Worm (Caenorhabditis elegans) whole organism, L4 larva: Measurements from ENCODE around the gene Y73F8A.1159.

Experiments used
- F44E2.7 ChIP-seq: fragments of 200-800 bp; sonication (Bioruptor generic); IDR thresholded peaks from 2 replicates; pipeline ENCODE4 v2.1.2; 2022; ENCODE audit warnings: missing genetic modification characterization, missing compliant biosample characterization
- R02D3.7 ChIP-seq: fragments of 150-350 bp; sonication (generic microtip); optimal IDR thresholded peaks from 3 replicates; lab custom pipeline; 2014; ENCODE audit warnings: missing biosample characterization, missing genetic modification characterization
- Y75B8A.6 ChIP-seq: fragments of 200-800 bp; sonication (Bioruptor generic); IDR thresholded peaks from 2 replicates; pipeline ENCODE4 v1.3.6; 2022; ENCODE audit warnings: missing genetic modification reagents, missing genetic modification characterization, missing compliant biosample characterization
- ZK337.2 ChIP-seq: fragments of 200-800 bp; sonication (Bioruptor generic); IDR thresholded peaks from 2 replicates; pipeline ENCODE4 v1.3.6; 2022; ENCODE audit warnings: missing genetic modification reagents, missing genetic modification characterization, missing compliant biosample characterization
- ZK546.5 ChIP-seq, 2 experiments: sonication (generic microtip); optimal IDR thresholded peaks; 2 replicates each; lab custom pipeline; 2017; ENCODE audit warnings: missing biosample characterization in 2 of 2, missing genetic modification characterization in 2 of 2
- aha-1 ChIP-seq: fragments of 150-350 bp; peaks from one replicate; lab custom pipeline; 2014; ENCODE audit warnings: missing biosample characterization, missing genetic modification characterization
- attf-4 ChIP-seq: sonication (generic microtip); optimal IDR thresholded peaks from 3 replicates; lab custom pipeline; 2017; ENCODE audit warnings: missing biosample characterization, missing genetic modification characterization
- ces-1 ChIP-seq: fragments of 150-350 bp; sonication (generic microtip); optimal IDR thresholded peaks from 4 replicates; lab custom pipeline; 2014; ENCODE audit warnings: missing biosample characterization, missing genetic modification reagents, missing genetic modification characterization
- cey-2 ChIP-seq: sonication (generic microtip); optimal IDR thresholded peaks from 3 replicates; lab custom pipeline; 2017; ENCODE audit warnings: missing genetic modification characterization, mild to moderate bottlenecking, missing compliant biosample characterization, antibody characterized with exemption, borderline replicate concordance; ENCODE audit not compliant: insufficient read depth
- daf-16 ChIP-seq, 3 experiments: sonication (generic microtip); optimal IDR thresholded peaks; 2 replicates each; lab custom pipeline; 2016 to 2017; ENCODE audit warnings: missing genetic modification characterization in 3 of 3, missing genetic modification reagents in 3 of 3, mild to moderate bottlenecking in 2 of 3, missing compliant biosample characterization in 2 of 3, missing biosample characterization in 1 of 3, moderate library complexity in 1 of 3
- dmd-6 ChIP-seq: fragments of 200-800 bp; sonication (Bioruptor generic); IDR thresholded peaks from 2 replicates; pipeline ENCODE4 v1.3.6; 2022; ENCODE audit warnings: missing genetic modification reagents, missing genetic modification characterization, missing compliant biosample characterization
- dmd-9 ChIP-seq: fragments of 200-800 bp; sonication (Bioruptor generic); IDR thresholded peaks from 2 replicates; pipeline ENCODE4 v1.3.6; 2022; ENCODE audit warnings: missing genetic modification reagents, missing genetic modification characterization, missing compliant biosample characterization
- gei-8 ChIP-seq: fragments of 200-800 bp; sonication (Bioruptor generic); optimal IDR thresholded peaks from 2 replicates; lab custom pipeline; 2018; ENCODE audit warnings: mild to moderate bottlenecking, missing genetic modification characterization, missing compliant biosample characterization
- lin-1 ChIP-seq: fragments of 200-800 bp; sonication (Bioruptor generic); IDR thresholded peaks from 2 replicates; pipeline ENCODE4 v1.3.6; 2022; ENCODE audit warnings: missing genetic modification reagents, missing genetic modification characterization, missing compliant biosample characterization
- lin-15B ChIP-seq: fragments of 150-350 bp; sonication (generic microtip); optimal IDR thresholded peaks from 3 replicates; lab custom pipeline; 2014; ENCODE audit warnings: missing biosample characterization, missing genetic modification characterization
- lsy-2 ChIP-seq, 2 experiments: fragments of 150-350 bp in 1 of 2; sonication (generic microtip) in 1 of 2; optimal IDR thresholded peaks; 2 replicates each; lab custom pipeline; 2014 to 2017; ENCODE audit warnings: missing biosample characterization in 2 of 2, missing genetic modification characterization in 2 of 2
- mxl-2 ChIP-seq: fragments of 200-800 bp; sonication (Bioruptor generic); conservative IDR thresholded peaks from 2 replicates; pipeline ENCODE4 v1.3.6; 2022; ENCODE audit warnings: missing genetic modification reagents, missing genetic modification characterization, missing compliant biosample characterization
- nhr-11 ChIP-seq: fragments of 150-350 bp; optimal IDR thresholded peaks from 2 replicates; lab custom pipeline; 2014; ENCODE audit warnings: missing biosample characterization, missing genetic modification characterization
- nhr-111 ChIP-seq: fragments of 200-800 bp; sonication (Bioruptor generic); optimal IDR thresholded peaks from 2 replicates; lab custom pipeline; 2018; ENCODE audit warnings: mild to moderate bottlenecking, missing genetic modification characterization, missing compliant biosample characterization
- nhr-28 ChIP-seq: fragments of 150-350 bp; optimal IDR thresholded peaks from 2 replicates; lab custom pipeline; 2014; ENCODE audit warnings: missing biosample characterization, missing genetic modification characterization
- nhr-41 ChIP-seq: fragments of 200-800 bp; sonication (Bioruptor generic); IDR thresholded peaks from 2 replicates; pipeline ENCODE4 v1.3.6; 2022; ENCODE audit warnings: missing genetic modification reagents, missing genetic modification characterization, missing compliant biosample characterization
- nhr-48 ChIP-seq: sonication (generic microtip); optimal IDR thresholded peaks from 2 replicates; lab custom pipeline; 2016; ENCODE audit warnings: mild to moderate bottlenecking, missing genetic modification characterization, missing compliant biosample characterization
- nhr-6 ChIP-seq: fragments of 150-350 bp; optimal IDR thresholded peaks from 2 replicates; lab custom pipeline; 2014; ENCODE audit warnings: missing biosample characterization, missing genetic modification characterization
- nhr-76 ChIP-seq: fragments of 150-350 bp; optimal IDR thresholded peaks from 2 replicates; lab custom pipeline; 2014; ENCODE audit warnings: missing biosample characterization, missing genetic modification characterization
- nhr-77 ChIP-seq: fragments of 150-350 bp; optimal IDR thresholded peaks from 2 replicates; lab custom pipeline; 2014; ENCODE audit warnings: missing biosample characterization, missing genetic modification characterization
- pha-4 ChIP-seq, 2 experiments: fragments of 150-350 bp in 1 of 2; fragments of 200-800 bp in 1 of 2; sonication (Bioruptor generic) in 1 of 2; IDR thresholded peaks in 1 of 2; optimal IDR thresholded peaks in 1 of 2; 2 replicates each; pipeline versions ENCODE4 v1.3.6 to Lab custom; 2014 to 2022; ENCODE audit warnings: missing genetic modification characterization in 2 of 2, missing genetic modification reagents in 2 of 2, missing biosample characterization in 1 of 2, missing compliant biosample characterization in 1 of 2
- pqm-1 ChIP-seq: sonication (generic microtip); optimal IDR thresholded peaks from 2 replicates; lab custom pipeline; 2017; ENCODE audit warnings: missing biosample characterization, missing genetic modification characterization
- set-16 ChIP-seq: fragments of 200-800 bp; sonication (Bioruptor generic); IDR thresholded peaks from 2 replicates; pipeline ENCODE4 v1.3.6; 2022; ENCODE audit warnings: missing genetic modification reagents, missing genetic modification characterization, missing compliant biosample characterization
- snpc-1.2 ChIP-seq: fragments of 200-800 bp; sonication (Bioruptor generic); IDR thresholded peaks from 2 replicates; pipeline ENCODE4 v1.3.6; 2022; ENCODE audit warnings: missing genetic modification reagents, missing genetic modification characterization, missing compliant biosample characterization
- tra-1 ChIP-seq: fragments of 200-800 bp; sonication (Bioruptor generic); IDR thresholded peaks from 2 replicates; pipeline ENCODE4 v1.3.6; 2022; ENCODE audit warnings: missing genetic modification reagents, missing genetic modification characterization, missing compliant biosample characterization
- unc-130 ChIP-seq: sonication (generic microtip); optimal IDR thresholded peaks from 2 replicates; lab custom pipeline; 2016; ENCODE audit warnings: missing genetic modification reagents, missing genetic modification characterization, missing compliant biosample characterization
- unc-62 ChIP-seq, 3 experiments: fragments of 150-350 bp in 1 of 3; sonication (generic microtip); optimal IDR thresholded peaks in 2 of 3; peaks in 1 of 3; 1 replicate in 1 of 3; 2 replicates in 2 of 3; lab custom pipeline; 2014 to 2017; ENCODE audit warnings: missing biosample characterization in 3 of 3, missing genetic modification characterization in 3 of 3, missing genetic modification reagents in 3 of 3, missing genotype in 1 of 3
- zag-1 ChIP-seq: fragments of 150-350 bp; optimal IDR thresholded peaks from 2 replicates; lab custom pipeline; 2014; ENCODE audit warnings: missing biosample characterization, missing genetic modification characterization
- zfp-2 ChIP-seq: sonication (generic microtip); optimal IDR thresholded peaks from 2 replicates; lab custom pipeline; 2016; ENCODE audit warnings: mild to moderate bottlenecking, missing genetic modification characterization, missing compliant biosample characterization
- zfp-3 ChIP-seq: fragments of 200-800 bp; sonication (Bioruptor generic); conservative IDR thresholded peaks from 2 replicates; pipeline ENCODE4 v1.3.6; 2022; ENCODE audit warnings: missing genetic modification reagents, missing genetic modification characterization, missing compliant biosample characterization
- zip-11 ChIP-seq: fragments of 200-800 bp; sonication (Bioruptor generic); IDR thresholded peaks from 2 replicates; pipeline ENCODE4 v1.3.6; 2022; ENCODE audit warnings: missing genetic modification characterization, missing compliant biosample characterization
- zip-2 ChIP-seq: fragments of 150-350 bp; optimal IDR thresholded peaks from 2 replicates; lab custom pipeline; 2014; ENCODE audit warnings: missing biosample characterization, missing genetic modification characterization

The Y73F8A.1159 gene

ce11 chrIV:15385181-15385580 is 5.6 kb downstream of the Y73F8A.1159 start (continued):
- TF ChIP-seq zfp-3 (GFP tag; lab: Robert Waterston, UW) (no peak), nhr-6 (tag; lab: Kevin White, UChicago) (no peak), ces-1 (GFP tag; lab: Kevin White, UChicago) (no peak), nhr-76 (tag; lab: Kevin White, UChicago) (no peak), attf-4 (tag; lab: Kevin White, UChicago) (no peak), lsy-2 (tag; optimal IDR thresholded peaks at IDR 0.05; lab: Kevin White, UChicago) (no peak), nhr-28 (tag; lab: Kevin White, UChicago) (peak; percentile 47), dmd-9 (GFP tag; lab: Robert Waterston, UW) (no peak), lin-15B (no peak), F44E2.7 (no peak), set-16 (GFP tag; lab: Robert Waterston, UW) (no peak), cey-2 (tag; lab: Kevin White, UChicago) (peak; percentile 0), lin-1 (GFP tag; lab: Robert Waterston, UW) (no peak), tra-1 (GFP tag; lab: Robert Waterston, UW) (no peak), gei-8 (GFP tag; lab: Kevin White, UChicago) (no peak), unc-130 (GFP tag; lab: Kevin White, UChicago) (no peak), dmd-6 (GFP tag; lab: Robert Waterston, UW) (peak; percentile 81; the same call in 1 of the 2 replicates), nhr-111 (GFP tag; lab: Kevin White, UChicago) (no peak), zip-11 (GFP tag; lab: Robert Waterston, UW) (no peak), nhr-77 (tag; lab: Kevin White, UChicago) (peak; percentile 64), R02D3.7 (tag; lab: Kevin White, UChicago) (no peak), zag-1 (tag; lab: Kevin White, UChicago) (no peak), Y75B8A.6 (GFP tag; lab: Robert Waterston, UW) (no peak), nhr-11 (tag; lab: Kevin White, UChicago) (no peak), ZK337.2 (GFP tag; lab: Robert Waterston, UW) (no peak), mxl-2 (GFP tag; lab: Robert Waterston, UW) (no peak), zip-2 (tag; lab: Kevin White, UChicago) (no peak), pqm-1 (tag; lab: Kevin White, UChicago) (peak; percentile 57), zfp-2 (tag; lab: Kevin White, UChicago) (no peak), unc-62 (GFP tag; optimal IDR thresholded peaks at IDR 0.05 in 1 of 2; lab: Kevin White, UChicago) (no peak), unc-62 (tag; optimal IDR thresholded peaks at IDR 0.05; lab: Kevin White, UChicago) (no peak), pha-4 (GFP tag; IDR thresholded peaks at IDR 0.05; lab: Robert Waterston, UW) (no peak), pha-4 (tag; optimal IDR thresholded peaks at IDR 0.05; lab: Kevin White, UChicago) (no peak), daf-16 (GFP tag; optimal IDR thresholded peaks at IDR 0.05; lab: Kevin White, UChicago) (no peak), daf-16 (tag; optimal IDR thresholded peaks at IDR 0.05; lab: Kevin White, UChicago) (peak; percentile 73), nhr-41 (GFP tag; lab: Robert Waterston, UW) (no peak)

ce11 chrIV:15382539-15382938 is 8.3 kb downstream of the Y73F8A.1159 start:
- TF ChIP-seq aha-1 (peak; percentile 2), ZK546.5 (tag; optimal IDR thresholded peaks at IDR 0.05; lab: Kevin White, UChicago) (no peak)

ce11 chrIV:15381826-15382225 is 9.0 kb downstream of the Y73F8A.1159 start:
- TF ChIP-seq nhr-41 (GFP tag; lab: Robert Waterston, UW) = no peak
- TF ChIP-seq snpc-1.2 (GFP tag; lab: Robert Waterston, UW) = peak; percentile 81
- TF ChIP-seq nhr-48 (tag; lab: Kevin White, UChicago) = no peak
- no peak for TF ChIP-seq dmd-6 (GFP tag; lab: Robert Waterston, UW)
- TF ChIP-seq, all 104 proteins: peak for 1
